Worm (Caenorhabditis elegans) whole organism, late embryonic: ENCODE measurements around the gene oac-4.

Experiments used
- C08G9.2 ChIP-seq: sonication (generic microtip); optimal IDR thresholded peaks from 2 replicates; lab custom pipeline; 2016; ENCODE audit warnings: mild to moderate bottlenecking, missing genetic modification characterization, moderate library complexity, missing compliant biosample characterization
- C38D4.7 ChIP-seq: fragments of 200-800 bp; sonication (Bioruptor generic); optimal IDR thresholded peaks from 2 replicates; lab custom pipeline; 2018; ENCODE audit warnings: mild to moderate bottlenecking, missing genetic modification characterization, moderate library complexity, missing compliant biosample characterization
- F13H6.1 ChIP-seq: sonication (generic microtip); optimal IDR thresholded peaks from 2 replicates; lab custom pipeline; 2016; ENCODE audit warnings: missing genetic modification characterization, missing compliant biosample characterization
- T23F11.4 ChIP-seq: fragments of 200-800 bp; sonication (Bioruptor generic); optimal IDR thresholded peaks from 2 replicates; lab custom pipeline; 2018; ENCODE audit warnings: mild to moderate bottlenecking, missing genetic modification characterization, missing compliant biosample characterization
- ceh-14 ChIP-seq: sonication (generic microtip); optimal IDR thresholded peaks from 2 replicates; lab custom pipeline; 2016; ENCODE audit warnings: missing genotype, missing genetic modification characterization, missing compliant biosample characterization
- ceh-2 ChIP-seq: sonication (generic microtip); optimal IDR thresholded peaks from 2 replicates; lab custom pipeline; 2016; ENCODE audit warnings: missing genotype, missing genetic modification characterization, missing compliant biosample characterization
- ceh-22 ChIP-seq: sonication (generic microtip); optimal IDR thresholded peaks from 2 replicates; lab custom pipeline; 2017; ENCODE audit warnings: missing biosample characterization, missing genetic modification characterization
- ceh-30 ChIP-seq: fragments of 150-350 bp; optimal IDR thresholded peaks from 2 replicates; lab custom pipeline; 2014; ENCODE audit warnings: missing biosample characterization, missing genetic modification characterization
- ceh-31 ChIP-seq: sonication (generic microtip); optimal IDR thresholded peaks from 2 replicates; lab custom pipeline; 2016; ENCODE audit warnings: missing genetic modification characterization, missing compliant biosample characterization
- ceh-48 ChIP-seq: sonication (generic microtip); optimal IDR thresholded peaks from 2 replicates; lab custom pipeline; 2016; ENCODE audit warnings: missing genetic modification characterization, inconsistent platforms, missing compliant biosample characterization
- che-1 ChIP-seq: sonication (generic microtip); optimal IDR thresholded peaks from 2 replicates; lab custom pipeline; 2016; ENCODE audit warnings: mild to moderate bottlenecking, missing genetic modification characterization, missing compliant biosample characterization
- dve-1 ChIP-seq: sonication (generic microtip); optimal IDR thresholded peaks from 2 replicates; lab custom pipeline; 2017; ENCODE audit warnings: antibody characterized with exemption, mild to moderate bottlenecking, missing genetic modification characterization, missing compliant biosample characterization
- elt-2 ChIP-seq: sonication (generic microtip); optimal IDR thresholded peaks from 2 replicates; lab custom pipeline; 2016; ENCODE audit warnings: missing genetic modification reagents, missing genetic modification characterization, missing compliant biosample characterization
- elt-4 ChIP-seq: sonication (generic microtip); optimal IDR thresholded peaks from 2 replicates; lab custom pipeline; 2016; ENCODE audit warnings: missing genetic modification characterization, missing compliant biosample characterization
- ets-4 ChIP-seq: sonication (generic microtip); optimal IDR thresholded peaks from 2 replicates; lab custom pipeline; 2016; ENCODE audit warnings: missing genetic modification characterization, missing compliant biosample characterization
- fkh-10 ChIP-seq: fragments of 150-350 bp; optimal IDR thresholded peaks from 2 replicates; lab custom pipeline; 2014; ENCODE audit warnings: missing biosample characterization, missing genetic modification reagents, missing genetic modification characterization
- gmeb-2 ChIP-seq: sonication (generic microtip); optimal IDR thresholded peaks from 2 replicates; lab custom pipeline; 2016; ENCODE audit warnings: missing genetic modification characterization, inconsistent platforms, missing compliant biosample characterization
- hlh-13 ChIP-seq: fragments of 200-800 bp; sonication (Bioruptor generic); optimal IDR thresholded peaks from 2 replicates; lab custom pipeline; 2018; ENCODE audit warnings: mild to moderate bottlenecking, missing genetic modification characterization, missing compliant biosample characterization
- hlh-15 ChIP-seq: sonication (generic microtip); optimal IDR thresholded peaks from 2 replicates; lab custom pipeline; 2016; ENCODE audit warnings: missing genetic modification characterization, missing compliant biosample characterization
- hlh-8 ChIP-seq: sonication (generic microtip); optimal IDR thresholded peaks from 2 replicates; lab custom pipeline; 2016; ENCODE audit warnings: missing genotype, missing genetic modification characterization, missing compliant biosample characterization
- madf-2 ChIP-seq: sonication (generic microtip); optimal IDR thresholded peaks from 2 replicates; lab custom pipeline; 2017; ENCODE audit warnings: missing genetic modification characterization, missing compliant biosample characterization
- mec-3 ChIP-seq: sonication (generic microtip); optimal IDR thresholded peaks from 2 replicates; lab custom pipeline; 2016; ENCODE audit warnings: borderline replicate concordance, missing genetic modification characterization, missing compliant biosample characterization
- nfya-1 ChIP-seq: sonication (generic microtip); optimal IDR thresholded peaks from 2 replicates; lab custom pipeline; 2017; ENCODE audit warnings: missing genetic modification characterization, mild to moderate bottlenecking, missing compliant biosample characterization, antibody characterized with exemption, moderate library complexity
- nhr-11 ChIP-seq: fragments of 150-350 bp; optimal IDR thresholded peaks from 2 replicates; lab custom pipeline; 2014; ENCODE audit warnings: missing biosample characterization, missing genetic modification characterization
- nhr-232 ChIP-seq: sonication (generic microtip); optimal IDR thresholded peaks from 2 replicates; lab custom pipeline; 2016; ENCODE audit warnings: missing genetic modification characterization, missing compliant biosample characterization
- npax-4 ChIP-seq: sonication (generic microtip); optimal IDR thresholded peaks from 2 replicates; lab custom pipeline; 2016; ENCODE audit warnings: missing genetic modification characterization, missing compliant biosample characterization
- odd-2 ChIP-seq: sonication (generic microtip); optimal IDR thresholded peaks from 2 replicates; lab custom pipeline; 2017; ENCODE audit warnings: antibody characterized with exemption, mild to moderate bottlenecking, missing genetic modification characterization, missing compliant biosample characterization
- pat-9 ChIP-seq: fragments of 200-800 bp; sonication (Bioruptor generic); optimal IDR thresholded peaks from 2 replicates; lab custom pipeline; 2018; ENCODE audit warnings: mild to moderate bottlenecking, missing genetic modification characterization, moderate library complexity, missing compliant biosample characterization
- pax-1 ChIP-seq: fragments of 150-350 bp; optimal IDR thresholded peaks from 2 replicates; lab custom pipeline; 2014; ENCODE audit warnings: missing biosample characterization, missing genetic modification characterization
- pha-2 ChIP-seq: sonication (generic microtip); optimal IDR thresholded peaks from 2 replicates; lab custom pipeline; 2017; ENCODE audit warnings: mild to moderate bottlenecking, missing genetic modification characterization, missing compliant biosample characterization
- sdc-2 ChIP-seq: sonication (generic microtip); optimal IDR thresholded peaks from 2 replicates; lab custom pipeline; 2016; ENCODE audit warnings: missing genotype, missing genetic modification characterization, missing compliant biosample characterization
- sox-4 ChIP-seq: sonication (generic microtip); optimal IDR thresholded peaks from 2 replicates; lab custom pipeline; 2017; ENCODE audit warnings: mild to moderate bottlenecking, missing genetic modification characterization, inconsistent platforms, missing compliant biosample characterization
- syd-9 ChIP-seq: sonication (generic microtip); optimal IDR thresholded peaks from 2 replicates; lab custom pipeline; 2016; ENCODE audit warnings: mild to moderate bottlenecking, missing genetic modification characterization, moderate library complexity, missing compliant biosample characterization
- tbx-7 ChIP-seq: sonication (generic microtip); optimal IDR thresholded peaks from 2 replicates; lab custom pipeline; 2016; ENCODE audit warnings: missing genotype, missing genetic modification characterization, missing compliant biosample characterization
- ttx-3 ChIP-seq: sonication (generic microtip); optimal IDR thresholded peaks from 2 replicates; lab custom pipeline; 2016; ENCODE audit warnings: missing genetic modification reagents, missing genetic modification characterization, missing compliant biosample characterization
- unc-3 ChIP-seq, 2 experiments: fragments of 200-800 bp in 1 of 2; sonication (Bioruptor generic) in 1 of 2; sonication (generic microtip) in 1 of 2; conservative IDR thresholded peaks in 1 of 2; optimal IDR thresholded peaks in 1 of 2; 2 replicates each; pipeline versions ENCODE4 v1.3.6 to Lab custom; 2016 to 2022; ENCODE audit warnings: missing compliant biosample characterization in 2 of 2, missing genetic modification characterization in 2 of 2, missing genetic modification reagents in 1 of 2
- unc-42 ChIP-seq: sonication (generic microtip); optimal IDR thresholded peaks from 2 replicates; lab custom pipeline; 2016; ENCODE audit warnings: missing genotype, missing genetic modification characterization, missing compliant biosample characterization

oac-4 gene

ce11 chrII:3869601-3870000, 33.8 kb upstream of the oac-4 start, which contains the start of gene oac-10:
Gene oac-10 (plus strand): TSS chrII:3869901.
- TF ChIP-seq nfya-1 (tag; lab: Kevin White, UChicago) = no peak
- TF ChIP-seq C08G9.2 (tag; lab: Kevin White, UChicago) = no peak
- no peak for TF ChIP-seq npax-4 (tag; lab: Kevin White, UChicago)
- no peak for TF ChIP-seq ceh-2 (tag; lab: Kevin White, UChicago)
- no peak for TF ChIP-seq ets-4 (tag; lab: Kevin White, UChicago)
- no peak for TF ChIP-seq unc-3 (GFP tag; conservative IDR thresholded peaks at IDR 0.05; lab: Robert Waterston, UW)
- TF ChIP-seq unc-3 (tag; optimal IDR thresholded peaks at IDR 0.05; lab: Kevin White, UChicago) = no peak
- TF ChIP-seq sdc-2 (tag; lab: Kevin White, UChicago) = no peak
- TF ChIP-seq hlh-15 (tag; lab: Kevin White, UChicago) = no peak

- TF ChIP-seq fkh-10 (GFP tag; lab: Kevin White, UChicago) (no peak), ceh-30 (no peak), pha-2 (no peak), ceh-22 (tag; lab: Kevin White, UChicago) (no peak), hlh-13 (no peak), npax-4 (tag; lab: Kevin White, UChicago) (no peak), elt-4 (tag; lab: Kevin White, UChicago) (no peak), sdc-2 (tag; lab: Kevin White, UChicago) (no peak)
- TF ChIP-seq, all 69 proteins: peak for 0
Observed at ce11 chrII:3864652-3865051, 28.8 kb upstream of the oac-4 start, which contains the start of gene nhr-261. Gene nhr-261 (minus strand): TSS chrII:3864752.

- TF ChIP-seq tbx-7 (tag; lab: Kevin White, UChicago) (no peak), gmeb-2 (no peak), hlh-8 (no peak), nhr-11 (tag; lab: Kevin White, UChicago) (no peak), F13H6.1 (no peak), C38D4.7 (GFP tag; lab: Kevin White, UChicago) (no peak), ceh-31 (tag; lab: Kevin White, UChicago) (no peak)
Observed at ce11 chrII:3862053-3862452, 26.2 kb upstream of the oac-4 start.

- no peak for TF ChIP-seq ceh-31 (tag; lab: Kevin White, UChicago)
- no peak for TF ChIP-seq syd-9
- TF ChIP-seq ceh-2 (tag; lab: Kevin White, UChicago) = no peak
- no peak for TF ChIP-seq ceh-48
- no peak for TF ChIP-seq pat-9 (tag; lab: Kevin White, UChicago)
- no peak for TF ChIP-seq dve-1 (tag; lab: Kevin White, UChicago)
- no peak for TF ChIP-seq elt-2 (tag; lab: Kevin White, UChicago)
- TF ChIP-seq unc-42 (tag; lab: Kevin White, UChicago) = no peak
Observed at ce11 chrII:3860826-3861225, 25.0 kb upstream of the oac-4 start, which contains the start of gene oac-11. Gene oac-11 (minus strand): TSS chrII:3860926.

ce11 chrII:3852654-3853053, 16.8 kb upstream of the oac-4 start, which contains the start of gene nhr-257:
Gene nhr-257 (plus strand): TSS chrII:3852954.
- TF ChIP-seq ceh-14 (no peak), fkh-10 (GFP tag; lab: Kevin White, UChicago) (no peak), sox-4 (no peak), odd-2 (tag; lab: Kevin White, UChicago) (no peak), nhr-232 (tag; lab: Kevin White, UChicago) (no peak), pax-1 (tag; lab: Kevin White, UChicago) (no peak)

ce11 chrII:3850655-3851054, 14.8 kb upstream of the oac-4 start, which contains the start of gene nhr-72:
Gene nhr-72 (minus strand): TSS chrII:3850755.
- no peak for TF ChIP-seq hlh-15 (tag; lab: Kevin White, UChicago)
- no peak for TF ChIP-seq che-1 (tag; lab: Kevin White, UChicago)
- no peak for TF ChIP-seq T23F11.4 (GFP tag; lab: Kevin White, UChicago)
- no peak for TF ChIP-seq ttx-3 (tag; lab: Kevin White, UChicago)
- no peak for TF ChIP-seq mec-3 (tag; lab: Kevin White, UChicago)
- TF ChIP-seq madf-2 (tag; lab: Kevin White, UChicago) = no peak
- TF ChIP-seq odd-2 (tag; lab: Kevin White, UChicago) = no peak
